Worm (Caenorhabditis elegans) whole organism, late embryonic: Measurements from ENCODE around the gene C16C8.10.

Experiments used
- C08G9.2 ChIP-seq: sonication (generic microtip); optimal IDR thresholded peaks from 2 replicates; lab custom pipeline; 2016; ENCODE audit warnings: mild to moderate bottlenecking, missing genetic modification characterization, moderate library complexity, missing compliant biosample characterization
- C38D4.7 ChIP-seq: fragments of 200-800 bp; sonication (Bioruptor generic); optimal IDR thresholded peaks from 2 replicates; lab custom pipeline; 2018; ENCODE audit warnings: mild to moderate bottlenecking, missing genetic modification characterization, moderate library complexity, missing compliant biosample characterization
- F13H6.1 ChIP-seq: sonication (generic microtip); optimal IDR thresholded peaks from 2 replicates; lab custom pipeline; 2016; ENCODE audit warnings: missing genetic modification characterization, missing compliant biosample characterization
- K09A11.1 ChIP-seq: sonication (generic microtip); optimal IDR thresholded peaks from 2 replicates; lab custom pipeline; 2017; ENCODE audit warnings: antibody characterized with exemption, mild to moderate bottlenecking, missing genetic modification characterization, missing compliant biosample characterization; ENCODE audit not compliant: insufficient read depth
- T23F11.4 ChIP-seq: fragments of 200-800 bp; sonication (Bioruptor generic); optimal IDR thresholded peaks from 2 replicates; lab custom pipeline; 2018; ENCODE audit warnings: mild to moderate bottlenecking, missing genetic modification characterization, missing compliant biosample characterization
- Y22D7AL.16 ChIP-seq: sonication (generic microtip); optimal IDR thresholded peaks from 2 replicates; lab custom pipeline; 2016; ENCODE audit warnings: missing genetic modification characterization, missing compliant biosample characterization
- ahr-1 ChIP-seq: sonication (generic microtip); optimal IDR thresholded peaks from 2 replicates; lab custom pipeline; 2016; ENCODE audit warnings: missing genetic modification characterization, missing compliant biosample characterization
- ceh-14 ChIP-seq: sonication (generic microtip); optimal IDR thresholded peaks from 2 replicates; lab custom pipeline; 2016; ENCODE audit warnings: missing genotype, missing genetic modification characterization, missing compliant biosample characterization
- ceh-34 ChIP-seq: sonication (generic microtip); optimal IDR thresholded peaks from 2 replicates; lab custom pipeline; 2016; ENCODE audit warnings: mild to moderate bottlenecking, missing genetic modification characterization, missing compliant biosample characterization
- ceh-6 ChIP-seq: fragments of 200-800 bp; sonication (Bioruptor generic); optimal IDR thresholded peaks from 2 replicates; lab custom pipeline; 2018; ENCODE audit warnings: mild to moderate bottlenecking, missing genetic modification characterization, missing compliant biosample characterization
- ceh-9 ChIP-seq: sonication (generic microtip); optimal IDR thresholded peaks from 2 replicates; lab custom pipeline; 2016; ENCODE audit warnings: mild to moderate bottlenecking, missing genetic modification characterization, inconsistent platforms, missing compliant biosample characterization
- dmd-4 ChIP-seq: sonication (generic microtip); optimal IDR thresholded peaks from 2 replicates; lab custom pipeline; 2016; ENCODE audit warnings: borderline replicate concordance, missing genetic modification characterization, missing compliant biosample characterization
- dve-1 ChIP-seq: sonication (generic microtip); optimal IDR thresholded peaks from 2 replicates; lab custom pipeline; 2017; ENCODE audit warnings: antibody characterized with exemption, mild to moderate bottlenecking, missing genetic modification characterization, missing compliant biosample characterization
- elt-4 ChIP-seq: sonication (generic microtip); optimal IDR thresholded peaks from 2 replicates; lab custom pipeline; 2016; ENCODE audit warnings: missing genetic modification characterization, missing compliant biosample characterization
- ets-4 ChIP-seq: sonication (generic microtip); optimal IDR thresholded peaks from 2 replicates; lab custom pipeline; 2016; ENCODE audit warnings: missing genetic modification characterization, missing compliant biosample characterization
- fkh-10 ChIP-seq: fragments of 150-350 bp; optimal IDR thresholded peaks from 2 replicates; lab custom pipeline; 2014; ENCODE audit warnings: missing biosample characterization, missing genetic modification reagents, missing genetic modification characterization
- gmeb-2 ChIP-seq: sonication (generic microtip); optimal IDR thresholded peaks from 2 replicates; lab custom pipeline; 2016; ENCODE audit warnings: missing genetic modification characterization, inconsistent platforms, missing compliant biosample characterization
- hlh-13 ChIP-seq: fragments of 200-800 bp; sonication (Bioruptor generic); optimal IDR thresholded peaks from 2 replicates; lab custom pipeline; 2018; ENCODE audit warnings: mild to moderate bottlenecking, missing genetic modification characterization, missing compliant biosample characterization
- hlh-15 ChIP-seq: sonication (generic microtip); optimal IDR thresholded peaks from 2 replicates; lab custom pipeline; 2016; ENCODE audit warnings: missing genetic modification characterization, missing compliant biosample characterization
- hlh-30 ChIP-seq: sonication (generic microtip); optimal IDR thresholded peaks from 2 replicates; lab custom pipeline; 2017; ENCODE audit warnings: antibody characterized with exemption, missing genetic modification characterization, missing compliant biosample characterization; ENCODE audit not compliant: insufficient read depth
- hlh-6 ChIP-seq: sonication (generic microtip); optimal IDR thresholded peaks from 2 replicates; lab custom pipeline; 2016; ENCODE audit warnings: missing genotype, missing genetic modification characterization, missing compliant biosample characterization
- hlh-8 ChIP-seq: sonication (generic microtip); optimal IDR thresholded peaks from 2 replicates; lab custom pipeline; 2016; ENCODE audit warnings: missing genotype, missing genetic modification characterization, missing compliant biosample characterization
- lin-11 ChIP-seq: fragments of 200-800 bp; sonication (Bioruptor generic); optimal IDR thresholded peaks from 2 replicates; lab custom pipeline; 2018; ENCODE audit warnings: mild to moderate bottlenecking, missing genetic modification characterization, missing compliant biosample characterization
- mec-3 ChIP-seq: sonication (generic microtip); optimal IDR thresholded peaks from 2 replicates; lab custom pipeline; 2016; ENCODE audit warnings: borderline replicate concordance, missing genetic modification characterization, missing compliant biosample characterization
- nhr-11 ChIP-seq: fragments of 150-350 bp; optimal IDR thresholded peaks from 2 replicates; lab custom pipeline; 2014; ENCODE audit warnings: missing biosample characterization, missing genetic modification characterization
- odd-2 ChIP-seq: sonication (generic microtip); optimal IDR thresholded peaks from 2 replicates; lab custom pipeline; 2017; ENCODE audit warnings: antibody characterized with exemption, mild to moderate bottlenecking, missing genetic modification characterization, missing compliant biosample characterization
- pha-2 ChIP-seq: sonication (generic microtip); optimal IDR thresholded peaks from 2 replicates; lab custom pipeline; 2017; ENCODE audit warnings: mild to moderate bottlenecking, missing genetic modification characterization, missing compliant biosample characterization
- pqm-1 ChIP-seq: sonication (generic microtip); optimal IDR thresholded peaks from 2 replicates; lab custom pipeline; 2016; ENCODE audit warnings: missing genetic modification characterization, missing compliant biosample characterization
- ref-2 ChIP-seq: sonication (generic microtip); optimal IDR thresholded peaks from 2 replicates; lab custom pipeline; 2016; ENCODE audit warnings: missing genetic modification characterization, missing compliant biosample characterization
- rnt-1 ChIP-seq: sonication (generic microtip); optimal IDR thresholded peaks from 2 replicates; lab custom pipeline; 2016; ENCODE audit warnings: missing genetic modification characterization, missing compliant biosample characterization
- sdc-2 ChIP-seq: sonication (generic microtip); optimal IDR thresholded peaks from 2 replicates; lab custom pipeline; 2016; ENCODE audit warnings: missing genotype, missing genetic modification characterization, missing compliant biosample characterization
- sox-2 ChIP-seq: fragments of 200-800 bp; sonication (Bioruptor generic); IDR thresholded peaks from 2 replicates; pipeline ENCODE4 v1.3.6; 2022; ENCODE audit warnings: missing genetic modification reagents, missing genetic modification characterization, missing compliant biosample characterization
- syd-9 ChIP-seq: sonication (generic microtip); optimal IDR thresholded peaks from 2 replicates; lab custom pipeline; 2016; ENCODE audit warnings: mild to moderate bottlenecking, missing genetic modification characterization, moderate library complexity, missing compliant biosample characterization
- ttx-3 ChIP-seq: sonication (generic microtip); optimal IDR thresholded peaks from 2 replicates; lab custom pipeline; 2016; ENCODE audit warnings: missing genetic modification reagents, missing genetic modification characterization, missing compliant biosample characterization
- unc-3 ChIP-seq, 2 experiments: fragments of 200-800 bp in 1 of 2; sonication (Bioruptor generic) in 1 of 2; sonication (generic microtip) in 1 of 2; conservative IDR thresholded peaks in 1 of 2; optimal IDR thresholded peaks in 1 of 2; 2 replicates each; pipeline versions ENCODE4 v1.3.6 to Lab custom; 2016 to 2022; ENCODE audit warnings: missing compliant biosample characterization in 2 of 2, missing genetic modification characterization in 2 of 2, missing genetic modification reagents in 1 of 2
- unc-42 ChIP-seq: sonication (generic microtip); optimal IDR thresholded peaks from 2 replicates; lab custom pipeline; 2016; ENCODE audit warnings: missing genotype, missing genetic modification characterization, missing compliant biosample characterization
- ztf-16 ChIP-seq: sonication (generic microtip); optimal IDR thresholded peaks from 2 replicates; lab custom pipeline; 2017; ENCODE audit warnings: missing genetic modification characterization, missing compliant biosample characterization

The C16C8.10 gene

ce11 chrII:3482231-3482630, 17.8 kb upstream of the C16C8.10 start, which contains the start of gene smu-2 (continued):
- no peak for TF ChIP-seq K09A11.1 (tag; lab: Kevin White, UChicago)
- TF ChIP-seq C08G9.2: peak; percentile 91
- peak; percentile 73 for TF ChIP-seq mec-3
- no peak for TF ChIP-seq F13H6.1 (tag; lab: Kevin White, UChicago)
- TF ChIP-seq dmd-4 (tag; lab: Kevin White, UChicago): no peak
- TF ChIP-seq nhr-11: no peak
- TF ChIP-seq unc-42 (tag; lab: Kevin White, UChicago): peak; percentile 98
- peak; percentile 41 for TF ChIP-seq ttx-3
- TF ChIP-seq rnt-1 (tag; lab: Kevin White, UChicago): peak; percentile 35
- peak; percentile 86 for TF ChIP-seq ets-4
- TF ChIP-seq hlh-15: peak; percentile 34
- TF ChIP-seq C38D4.7 (GFP tag; lab: Kevin White, UChicago): no peak
- TF ChIP-seq T23F11.4 (GFP tag; lab: Kevin White, UChicago): no peak
- no peak for TF ChIP-seq fkh-10 (GFP tag; lab: Kevin White, UChicago)
- no peak for TF ChIP-seq gmeb-2
- TF ChIP-seq hlh-8: peak; percentile 42
- TF ChIP-seq ztf-16 (tag; lab: Kevin White, UChicago): no peak
- no peak for TF ChIP-seq syd-9 (tag; lab: Kevin White, UChicago)
- TF ChIP-seq hlh-6 (tag; lab: Kevin White, UChicago): no peak
- TF ChIP-seq ceh-6: no peak
- no peak for TF ChIP-seq hlh-13 (GFP tag; lab: Kevin White, UChicago)
- TF ChIP-seq ceh-14 (tag; lab: Kevin White, UChicago): peak; percentile 82
- TF ChIP-seq pqm-1: peak; percentile 52
- 0 out of 2 replicates have a peak, but pooled peaks have one; percentile 9 for TF ChIP-seq unc-3 (GFP tag; conservative IDR thresholded peaks at IDR 0.05; lab: Robert Waterston, UW)
- no peak for TF ChIP-seq unc-3 (tag; optimal IDR thresholded peaks at IDR 0.05; lab: Kevin White, UChicago)
- no peak for TF ChIP-seq pha-2
- TF ChIP-seq ceh-9 (tag; lab: Kevin White, UChicago): no peak

- TF ChIP-seq Y22D7AL.16 (no peak), ref-2 (tag; lab: Kevin White, UChicago) (no peak), sox-2 (no peak), elt-4 (tag; lab: Kevin White, UChicago) (no peak), odd-2 (tag; lab: Kevin White, UChicago) (no peak), hlh-8 (no peak), lin-11 (tag; lab: Kevin White, UChicago) (no peak), sdc-2 (tag; lab: Kevin White, UChicago) (no peak)
Measured at ce11 chrII:3481584-3481983, 17.1 kb upstream of the C16C8.10 start, which contains the start of gene Y49F6B.8. Gene Y49F6B.8 (minus strand): TSS chrII:3481684.

ce11 chrII:3477171-3477570, 12.7 kb upstream of the C16C8.10 start, which contains the start of gene fbxb-104:
Gene fbxb-104 (minus strand): TSS chrII:3477271.
- TF ChIP-seq Y22D7AL.16 (no peak), hlh-30 (tag; lab: Kevin White, UChicago) (no peak), ceh-34 (tag; lab: Kevin White, UChicago) (no peak)

ce11 chrII:3476536-3476935, 12.1 kb upstream of the C16C8.10 start:
- no peak for TF ChIP-seq ahr-1 (tag; lab: Kevin White, UChicago)
- peak; percentile 62 for TF ChIP-seq dve-1 (tag; lab: Kevin White, UChicago)
